Worm (Caenorhabditis elegans) whole organism, L4 larva: ENCODE measurements around the gene F10E9.11.

Source experiments
- F10B5.3 ChIP-seq: sonication (generic microtip); optimal IDR thresholded peaks from 2 replicates; lab custom pipeline; 2016; ENCODE audit warnings: mild to moderate bottlenecking, missing genetic modification characterization, missing compliant biosample characterization
- F26F4.8 ChIP-seq: fragments of 200-800 bp; sonication (Bioruptor generic); conservative IDR thresholded peaks from 2 replicates; pipeline ENCODE4 v1.3.6; 2022; ENCODE audit warnings: missing genetic modification characterization, missing compliant biosample characterization
- F49E8.2 ChIP-seq: sonication (generic microtip); optimal IDR thresholded peaks from 2 replicates; lab custom pipeline; 2016; ENCODE audit warnings: missing compliant biosample characterization, mild to moderate bottlenecking, missing genetic modification characterization, borderline replicate concordance
- R02D3.7 ChIP-seq: fragments of 150-350 bp; sonication (generic microtip); optimal IDR thresholded peaks from 3 replicates; lab custom pipeline; 2014; ENCODE audit warnings: missing biosample characterization, missing genetic modification characterization
- T26A8.4 ChIP-seq: fragments of 200-800 bp; sonication (Bioruptor generic); IDR thresholded peaks from 2 replicates; pipeline ENCODE4 v1.3.6; 2022; ENCODE audit warnings: missing genetic modification characterization, missing compliant biosample characterization
- ZK546.5 ChIP-seq, 2 experiments: sonication (generic microtip); optimal IDR thresholded peaks; 2 replicates each; lab custom pipeline; 2017; ENCODE audit warnings: missing biosample characterization in 2 of 2, missing genetic modification characterization in 2 of 2
- aha-1 ChIP-seq: fragments of 150-350 bp; peaks from one replicate; lab custom pipeline; 2014; ENCODE audit warnings: missing biosample characterization, missing genetic modification characterization
- ama-1 ChIP-seq: fragments of 150-350 bp; optimal IDR thresholded peaks from 2 replicates; lab custom pipeline; 2014; ENCODE audit warnings: inconsistent platforms, mixed read lengths
- ceh-20 ChIP-seq: fragments of 200-800 bp; sonication (Bioruptor generic); IDR thresholded peaks from 2 replicates; pipeline ENCODE4 v1.3.6; 2022; ENCODE audit warnings: missing genetic modification reagents, missing genetic modification characterization, missing compliant biosample characterization
- ceh-28 ChIP-seq: fragments of 150-350 bp; optimal IDR thresholded peaks from 2 replicates; lab custom pipeline; 2014; ENCODE audit warnings: missing biosample characterization, missing genetic modification reagents, missing genetic modification characterization
- ceh-44 ChIP-seq: fragments of 200-800 bp; sonication (Bioruptor generic); IDR thresholded peaks from 2 replicates; pipeline ENCODE4 v1.3.6; 2022; ENCODE audit warnings: missing genetic modification reagents, missing genetic modification characterization, missing compliant biosample characterization
- daf-16 ChIP-seq, 3 experiments: sonication (generic microtip); optimal IDR thresholded peaks; 2 replicates each; lab custom pipeline; 2016 to 2017; ENCODE audit warnings: missing genetic modification characterization in 3 of 3, missing genetic modification reagents in 3 of 3, mild to moderate bottlenecking in 2 of 3, missing compliant biosample characterization in 2 of 3, missing biosample characterization in 1 of 3, moderate library complexity in 1 of 3
- dmd-6 ChIP-seq: fragments of 200-800 bp; sonication (Bioruptor generic); IDR thresholded peaks from 2 replicates; pipeline ENCODE4 v1.3.6; 2022; ENCODE audit warnings: missing genetic modification reagents, missing genetic modification characterization, missing compliant biosample characterization
- dve-1 ChIP-seq: sonication (generic microtip); optimal IDR thresholded peaks from 2 replicates; lab custom pipeline; 2017; ENCODE audit warnings: antibody characterized with exemption, mild to moderate bottlenecking, missing genetic modification characterization, missing compliant biosample characterization; ENCODE audit not compliant: insufficient read depth
- hlh-11 ChIP-seq: fragments of 200-800 bp; sonication (Bioruptor generic); optimal IDR thresholded peaks from 2 replicates; lab custom pipeline; 2018; ENCODE audit warnings: mild to moderate bottlenecking, missing genetic modification characterization, missing compliant biosample characterization
- hlh-30 ChIP-seq: sonication (generic microtip); optimal IDR thresholded peaks from 2 replicates; lab custom pipeline; 2017; ENCODE audit warnings: antibody characterized with exemption, mild to moderate bottlenecking, missing genetic modification characterization, missing compliant biosample characterization; ENCODE audit not compliant: insufficient read depth
- jun-1 ChIP-seq: fragments of 150-350 bp; optimal IDR thresholded peaks from 2 replicates; lab custom pipeline; 2014; ENCODE audit warnings: missing biosample characterization, missing genetic modification reagents, missing genetic modification characterization
- lin-13 ChIP-seq: fragments of 150-350 bp; optimal IDR thresholded peaks from 2 replicates; lab custom pipeline; 2014; ENCODE audit warnings: missing biosample characterization, missing genetic modification reagents, missing genetic modification characterization
- lin-38 ChIP-seq: fragments of 200-800 bp; sonication (Bioruptor generic); IDR thresholded peaks from 2 replicates; pipeline ENCODE4 v1.3.6; 2022; ENCODE audit warnings: missing genetic modification reagents, missing genetic modification characterization, missing compliant biosample characterization
- lsy-2 ChIP-seq, 2 experiments: fragments of 150-350 bp in 1 of 2; sonication (generic microtip) in 1 of 2; optimal IDR thresholded peaks; 2 replicates each; lab custom pipeline; 2014 to 2017; ENCODE audit warnings: missing biosample characterization in 2 of 2, missing genetic modification characterization in 2 of 2
- mdt-29 ChIP-seq: fragments of 200-800 bp; sonication (Bioruptor generic); IDR thresholded peaks from 2 replicates; pipeline ENCODE4 v1.3.6; 2022; ENCODE audit warnings: missing genetic modification reagents, missing genetic modification characterization, missing compliant biosample characterization
- mep-1 ChIP-seq: fragments of 150-350 bp; sonication (generic microtip); optimal IDR thresholded peaks from 3 replicates; lab custom pipeline; 2014; ENCODE audit warnings: missing biosample characterization, missing genetic modification characterization
- mes-2 ChIP-seq: sonication (generic microtip); optimal IDR thresholded peaks from 2 replicates; lab custom pipeline; 2016; ENCODE audit warnings: missing genotype, mild to moderate bottlenecking, missing genetic modification characterization, missing compliant biosample characterization; ENCODE audit not compliant: poor library complexity, severe bottlenecking
- nhr-10 ChIP-seq: fragments of 150-350 bp; optimal IDR thresholded peaks from 2 replicates; lab custom pipeline; 2014; ENCODE audit warnings: missing biosample characterization, missing genetic modification characterization
- nhr-11 ChIP-seq: fragments of 150-350 bp; optimal IDR thresholded peaks from 2 replicates; lab custom pipeline; 2014; ENCODE audit warnings: missing biosample characterization, missing genetic modification characterization
- nhr-28 ChIP-seq: fragments of 150-350 bp; optimal IDR thresholded peaks from 2 replicates; lab custom pipeline; 2014; ENCODE audit warnings: missing biosample characterization, missing genetic modification characterization
- nhr-48 ChIP-seq: sonication (generic microtip); optimal IDR thresholded peaks from 2 replicates; lab custom pipeline; 2016; ENCODE audit warnings: mild to moderate bottlenecking, missing genetic modification characterization, missing compliant biosample characterization
- nhr-77 ChIP-seq: fragments of 150-350 bp; optimal IDR thresholded peaks from 2 replicates; lab custom pipeline; 2014; ENCODE audit warnings: missing biosample characterization, missing genetic modification characterization
- pha-4 ChIP-seq, 2 experiments: fragments of 150-350 bp in 1 of 2; fragments of 200-800 bp in 1 of 2; sonication (Bioruptor generic) in 1 of 2; IDR thresholded peaks in 1 of 2; optimal IDR thresholded peaks in 1 of 2; 2 replicates each; pipeline versions ENCODE4 v1.3.6 to Lab custom; 2014 to 2022; ENCODE audit warnings: missing genetic modification characterization in 2 of 2, missing genetic modification reagents in 2 of 2, missing biosample characterization in 1 of 2, missing compliant biosample characterization in 1 of 2
- php-3 ChIP-seq: fragments of 200-800 bp; sonication (Bioruptor generic); IDR thresholded peaks from 2 replicates; pipeline ENCODE4 v1.3.6; 2022; ENCODE audit warnings: missing genetic modification reagents, missing genetic modification characterization, missing compliant biosample characterization
- tag-97 ChIP-seq: fragments of 200-800 bp; sonication (Bioruptor generic); IDR thresholded peaks from 2 replicates; pipeline ENCODE4 v1.3.6; 2022; ENCODE audit warnings: missing genetic modification characterization, missing compliant biosample characterization
- tra-1 ChIP-seq: fragments of 200-800 bp; sonication (Bioruptor generic); IDR thresholded peaks from 2 replicates; pipeline ENCODE4 v1.3.6; 2022; ENCODE audit warnings: missing genetic modification reagents, missing genetic modification characterization, missing compliant biosample characterization
- unc-130 ChIP-seq: sonication (generic microtip); optimal IDR thresholded peaks from 2 replicates; lab custom pipeline; 2016; ENCODE audit warnings: missing genetic modification reagents, missing genetic modification characterization, missing compliant biosample characterization
- zfp-3 ChIP-seq: fragments of 200-800 bp; sonication (Bioruptor generic); conservative IDR thresholded peaks from 2 replicates; pipeline ENCODE4 v1.3.6; 2022; ENCODE audit warnings: missing genetic modification reagents, missing genetic modification characterization, missing compliant biosample characterization
- ztf-7 ChIP-seq: fragments of 150-350 bp; optimal IDR thresholded peaks from 2 replicates; lab custom pipeline; 2014; ENCODE audit warnings: missing biosample characterization, missing genetic modification characterization

The F10E9.11 gene

DNA sequence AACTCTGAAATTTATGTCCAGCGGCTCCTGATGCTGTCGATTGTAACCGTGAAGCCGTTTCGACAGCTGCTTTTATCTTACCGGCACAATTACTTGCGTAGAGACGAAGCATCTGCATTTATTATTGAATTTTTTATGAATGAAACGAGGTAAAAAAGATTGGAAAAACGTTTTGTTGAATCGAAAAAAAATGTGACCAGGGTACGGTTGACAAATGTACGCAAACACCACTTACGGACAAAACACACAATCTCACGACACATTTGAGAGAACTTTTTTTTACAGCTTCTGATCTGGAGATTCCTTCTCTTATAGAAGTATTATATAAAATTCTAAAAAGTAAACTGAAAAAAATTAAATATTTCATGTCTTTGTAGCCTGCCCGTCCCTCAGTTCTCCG, 12.7 kb upstream of the F10E9.11 start, which contains the start of the genes mrps-18A and ZC262.2 (continued):
- TF ChIP-seq F26F4.8 (no peak), hlh-30 (tag; lab: Kevin White, UChicago) (peak; percentile 90), ceh-44 (GFP tag; lab: Robert Waterston, UW) (no peak), lin-13 (GFP tag; lab: Kevin White, UChicago) (no peak), tag-97 (GFP tag; lab: Robert Waterston, UW) (no peak), php-3 (no peak), nhr-11 (tag; lab: Kevin White, UChicago) (no peak), mep-1 (tag; lab: Kevin White, UChicago) (peak; percentile 6), F49E8.2 (tag; lab: Kevin White, UChicago) (no peak), nhr-10 (no peak), ceh-20 (no peak), daf-16 (GFP tag; optimal IDR thresholded peaks at IDR 0.05; lab: Kevin White, UChicago) (no peak), daf-16 (tag; optimal IDR thresholded peaks at IDR 0.05; lab: Kevin White, UChicago) (peak; percentile 40), ztf-7 (tag; lab: Kevin White, UChicago) (no peak), ZK546.5 (tag; optimal IDR thresholded peaks at IDR 0.05; lab: Kevin White, UChicago) (no peak), R02D3.7 (tag; lab: Kevin White, UChicago) (no peak), ceh-28 (tag; lab: Kevin White, UChicago) (no peak), mes-2 (tag; lab: Kevin White, UChicago) (peak; percentile 57), F10B5.3 (no peak)

DNA sequence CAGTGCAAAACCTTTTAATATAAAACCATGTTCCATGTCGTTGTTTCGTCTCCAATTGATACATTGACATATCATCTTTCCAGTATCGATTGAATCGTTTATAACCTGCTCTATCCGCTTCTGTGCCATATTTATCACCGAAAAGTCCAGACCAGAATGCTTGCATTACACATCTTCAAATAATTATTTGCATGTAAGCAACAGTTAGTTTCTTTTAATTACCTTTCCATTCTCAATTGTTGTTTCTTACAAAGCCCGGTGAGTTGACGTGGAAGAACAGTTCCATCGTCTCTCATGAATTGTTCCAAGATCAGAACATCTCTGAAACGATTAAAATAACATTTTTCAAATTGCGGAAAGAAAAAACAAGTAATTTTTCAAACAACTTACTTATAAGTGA, 12.2 kb upstream of the F10E9.11 start, which contains the start of gene iglr-2:
Gene iglr-2 (minus strand): TSS at position 101 of the 400 bp plus-strand sequence.
- TF ChIP-seq tra-1, result no peak
- no peak for TF ChIP-seq F10B5.3
- peak; percentile 30 for TF ChIP-seq aha-1 (tag; lab: Kevin White, UChicago)
- TF ChIP-seq ama-1 (lab: Kevin White, UChicago), result no peak
- no peak for TF ChIP-seq lin-38 (GFP tag; lab: Robert Waterston, UW)

DNA sequence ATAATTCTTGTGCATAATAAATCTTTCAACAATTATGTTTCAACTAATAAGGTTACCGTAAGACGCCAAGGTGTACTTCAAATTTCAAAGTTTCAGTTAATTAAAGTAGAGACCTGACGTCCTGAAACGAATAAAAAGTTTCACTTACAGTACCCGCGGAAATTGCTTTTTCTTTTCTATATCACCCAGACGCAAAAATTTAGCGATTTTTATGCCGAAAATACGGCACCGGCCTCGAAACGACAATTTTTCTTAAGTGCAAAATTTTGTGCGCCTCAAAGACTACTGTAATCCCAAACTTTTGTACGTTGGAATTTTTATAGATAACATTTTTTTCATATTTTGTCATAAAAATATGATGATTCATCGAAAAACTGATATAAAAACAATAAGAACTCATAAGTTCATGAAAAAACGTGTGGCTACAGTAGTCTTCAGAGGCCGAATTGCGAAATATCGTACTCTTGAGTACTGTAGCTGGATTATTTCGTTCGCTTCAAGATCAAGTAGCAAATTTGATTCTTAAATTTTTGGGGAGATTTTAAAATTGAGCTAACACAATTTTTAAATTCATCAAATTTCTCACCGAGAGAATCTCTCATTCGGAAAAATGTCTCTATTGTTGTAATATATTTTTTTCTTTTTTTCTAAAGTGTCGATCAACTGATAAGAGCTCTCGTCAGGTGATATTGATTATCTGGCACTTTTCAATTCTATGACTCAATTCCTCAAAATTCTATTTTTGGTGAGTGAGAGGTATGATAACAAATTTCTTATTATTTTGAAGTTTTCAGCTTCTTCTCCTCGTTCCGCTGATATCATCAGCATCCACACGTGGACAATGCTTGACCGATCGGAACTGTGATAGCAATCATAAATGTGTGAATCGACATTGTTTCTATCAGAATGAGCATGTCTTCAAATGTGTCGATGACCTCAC, 6.8 kb upstream of the F10E9.11 start, which contains the start of gene ZC262.13:
Gene ZC262.13 (plus strand): TSS at position 641 of the 940 bp plus-strand sequence.
- TF ChIP-seq daf-16 (GFP tag; optimal IDR thresholded peaks at IDR 0.05; lab: Kevin White, UChicago), result no peak
- TF ChIP-seq daf-16 (tag; optimal IDR thresholded peaks at IDR 0.05; lab: Kevin White, UChicago), result peak; percentile 49
- TF ChIP-seq mes-2 (tag; lab: Kevin White, UChicago), result peak; percentile 11
- peak in 1 of 2 experiments; percentile 51 for TF ChIP-seq lsy-2 (tag; optimal IDR thresholded peaks at IDR 0.05; lab: Kevin White, UChicago)
- TF ChIP-seq dve-1 (tag; lab: Kevin White, UChicago), result peak; percentile 82
- peak; percentile 55 for TF ChIP-seq hlh-11 (tag; lab: Kevin White, UChicago)
- TF ChIP-seq nhr-28 (tag; lab: Kevin White, UChicago), result peak; percentile 17
- peak; percentile 12; the same call in 1 of the 2 replicates for TF ChIP-seq php-3
- 0 out of 2 replicates have a peak, but pooled peaks have one; percentile 58 for TF ChIP-seq zfp-3 (GFP tag; lab: Robert Waterston, UW)
- TF ChIP-seq nhr-77 (tag; lab: Kevin White, UChicago), result no peak
- peak; percentile 2 for TF ChIP-seq nhr-48
- TF ChIP-seq hlh-30 (tag; lab: Kevin White, UChicago), result peak; percentile 37
- no peak for TF ChIP-seq ceh-44 (GFP tag; lab: Robert Waterston, UW)
- TF ChIP-seq T26A8.4, result peak; percentile 25; the same call in 1 of the 2 replicates
- peak; percentile 2 for TF ChIP-seq jun-1
- TF ChIP-seq mdt-29 (GFP tag; lab: Robert Waterston, UW), result no peak
- no peak for TF ChIP-seq unc-130
- TF ChIP-seq aha-1 (tag; lab: Kevin White, UChicago), result peak; percentile 13
- TF ChIP-seq dmd-6, result peak; percentile 74
- TF ChIP-seq pha-4 (GFP tag; IDR thresholded peaks at IDR 0.05; lab: Robert Waterston, UW), result peak; percentile 12; the same call in 1 of the 2 replicates
- no peak for TF ChIP-seq pha-4 (tag; optimal IDR thresholded peaks at IDR 0.05; lab: Kevin White, UChicago)
